Worm (Caenorhabditis elegans) whole organism, late embryonic: ENCODE results near the gene skpo-3.

Source experiments
- ceh-18 ChIP-seq: sonication (generic microtip); optimal IDR thresholded peaks from 2 replicates; lab custom pipeline; 2016; ENCODE audit warnings: missing genetic modification characterization, missing compliant biosample characterization
- ttx-3 ChIP-seq: sonication (generic microtip); optimal IDR thresholded peaks from 2 replicates; lab custom pipeline; 2016; ENCODE audit warnings: missing genetic modification reagents, missing genetic modification characterization, missing compliant biosample characterization
- unc-86 ChIP-seq: sonication (generic microtip); optimal IDR thresholded peaks from 2 replicates; lab custom pipeline; 2016; ENCODE audit warnings: missing genetic modification characterization, missing compliant biosample characterization

DNA sequence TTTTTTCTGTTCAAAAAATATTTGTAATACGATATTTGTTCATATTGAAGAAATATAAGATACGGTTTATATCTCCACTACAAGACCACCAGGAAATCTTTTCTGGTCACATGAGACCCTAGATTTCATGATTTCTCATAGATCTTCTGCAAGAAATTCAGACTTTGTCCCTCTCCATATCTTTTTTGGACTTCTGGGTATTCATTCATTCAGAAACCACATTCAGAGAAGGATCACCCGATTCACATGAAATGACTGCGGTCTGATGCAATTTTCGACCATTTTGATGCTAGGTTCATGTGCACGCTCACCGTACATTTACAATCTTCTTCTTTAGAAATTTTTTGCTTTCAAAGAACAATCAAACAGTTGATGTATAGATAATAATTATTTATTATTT lies 34.1 kb downstream of the skpo-3 start:
- no peak for TF ChIP-seq ceh-18
- TF ChIP-seq unc-86 (tag; lab: Kevin White, UChicago) = no peak
- TF ChIP-seq ttx-3 (tag; lab: Kevin White, UChicago) = no peak
